Worm (Caenorhabditis elegans) whole organism, L1 larva: ENCODE data around the gene F44E2.7.
A peak's percentile ranks its signal among the peaks of the same experiment; 100 is the strongest.

Source experiments
- C16A3.4 ChIP-seq: fragments of 150-350 bp; optimal IDR thresholded peaks from 2 replicates; lab custom pipeline; 2014; ENCODE audit warnings: missing biosample characterization, missing genetic modification characterization
- F16B12.6 ChIP-seq: fragments of 150-350 bp; optimal IDR thresholded peaks from 2 replicates; lab custom pipeline; 2014; ENCODE audit warnings: missing biosample characterization, missing genetic modification characterization
- Y116A8C.19 ChIP-seq: sonication (generic microtip); optimal IDR thresholded peaks from 2 replicates; lab custom pipeline; 2016; ENCODE audit warnings: missing compliant biosample characterization, missing genetic modification characterization, borderline replicate concordance
- aly-2 ChIP-seq: fragments of 150-350 bp; optimal IDR thresholded peaks from 2 replicates; lab custom pipeline; 2014; ENCODE audit warnings: missing biosample characterization, missing genetic modification characterization
- blmp-1 ChIP-seq: fragments of 150-350 bp; optimal IDR thresholded peaks from 2 replicates; lab custom pipeline; 2014; ENCODE audit warnings: missing biosample characterization, missing genetic modification characterization
- ceh-63 ChIP-seq: fragments of 200-800 bp; sonication (Bioruptor generic); optimal IDR thresholded peaks from 2 replicates; lab custom pipeline; 2018; ENCODE audit warnings: mild to moderate bottlenecking, missing genetic modification characterization, missing compliant biosample characterization
- ceh-8 ChIP-seq: fragments of 200-800 bp; sonication (Bioruptor generic); optimal IDR thresholded peaks from 2 replicates; lab custom pipeline; 2018; ENCODE audit warnings: mild to moderate bottlenecking, missing genetic modification characterization, moderate library complexity, missing compliant biosample characterization
- ceh-90 ChIP-seq: sonication (generic microtip); optimal IDR thresholded peaks from 2 replicates; lab custom pipeline; 2016; ENCODE audit warnings: missing genetic modification characterization, missing compliant biosample characterization
- ces-1 ChIP-seq: fragments of 150-350 bp; optimal IDR thresholded peaks from 2 replicates; lab custom pipeline; 2014; ENCODE audit warnings: missing biosample characterization, missing genetic modification reagents, missing genetic modification characterization
- dpl-1 ChIP-seq, 3 experiments: fragments of 150-350 bp in 2 of 3; sonication (generic microtip) in 1 of 3; optimal IDR thresholded peaks; 2 replicates each; lab custom pipeline; 2014 to 2017; ENCODE audit warnings: missing biosample characterization in 3 of 3, missing genetic modification characterization in 3 of 3, missing genetic modification reagents in 3 of 3
- dsc-1 ChIP-seq: sonication (generic microtip); optimal IDR thresholded peaks from 2 replicates; lab custom pipeline; 2016; ENCODE audit warnings: mild to moderate bottlenecking, missing genetic modification characterization, missing compliant biosample characterization
- efl-1 ChIP-seq, 4 experiments: fragments of 150-350 bp; optimal IDR thresholded peaks in 3 of 4; peaks in 1 of 4; 1 replicate in 1 of 4; 2 replicates in 3 of 4; lab custom pipeline; 2014; ENCODE audit warnings: missing biosample characterization in 2 of 4, missing genetic modification characterization in 2 of 4, missing genetic modification reagents in 2 of 4
- efl-3 ChIP-seq: fragments of 200-800 bp; sonication (Bioruptor generic); optimal IDR thresholded peaks from 2 replicates; lab custom pipeline; 2018; ENCODE audit warnings: mild to moderate bottlenecking, missing genetic modification characterization, missing compliant biosample characterization
- egl-13 ChIP-seq: sonication (generic microtip); optimal IDR thresholded peaks from 2 replicates; lab custom pipeline; 2016; ENCODE audit warnings: missing genotype, missing genetic modification reagents, missing genetic modification characterization, missing compliant biosample characterization
- egl-27 ChIP-seq, 2 experiments: fragments of 150-350 bp in 1 of 2; sonication (generic microtip); optimal IDR thresholded peaks; 3 replicates each; lab custom pipeline; 2017 to 2018; ENCODE audit warnings: missing biosample characterization in 2 of 2, missing genetic modification characterization in 2 of 2, missing genetic modification reagents in 2 of 2
- elt-2 ChIP-seq: sonication (generic microtip); optimal IDR thresholded peaks from 2 replicates; lab custom pipeline; 2016; ENCODE audit warnings: missing genetic modification characterization, mild to moderate bottlenecking, inconsistent platforms, missing compliant biosample characterization, missing genetic modification reagents
- elt-3 ChIP-seq, 6 experiments: fragments of 150-350 bp in 1 of 6; sonication (generic microtip); optimal IDR thresholded peaks; 2 replicates each; lab custom pipeline; 2017 to 2018; ENCODE audit warnings: missing biosample characterization in 6 of 6, missing genetic modification characterization in 6 of 6, inconsistent platforms in 1 of 6
- fos-1 ChIP-seq: fragments of 150-350 bp; optimal IDR thresholded peaks from 2 replicates; lab custom pipeline; 2014; ENCODE audit warnings: missing biosample characterization, missing genetic modification characterization
- grh-1 ChIP-seq: fragments of 200-800 bp; sonication (Bioruptor generic); IDR thresholded peaks from 2 replicates; pipeline ENCODE4 v1.3.6; 2022; ENCODE audit warnings: missing genetic modification reagents, missing genetic modification characterization, missing compliant biosample characterization
- hlh-4 ChIP-seq: sonication (generic microtip); optimal IDR thresholded peaks from 2 replicates; lab custom pipeline; 2016; ENCODE audit warnings: mild to moderate bottlenecking, missing genetic modification characterization, missing compliant biosample characterization
- isw-1 ChIP-seq: fragments of 200-800 bp; sonication (Bioruptor generic); IDR thresholded peaks from 2 replicates; pipeline ENCODE4 v1.3.6; 2022; ENCODE audit warnings: missing genetic modification characterization, missing compliant biosample characterization
- jun-1 ChIP-seq: fragments of 150-350 bp; optimal IDR thresholded peaks from 2 replicates; lab custom pipeline; 2014; ENCODE audit warnings: missing biosample characterization, missing genetic modification reagents, missing genetic modification characterization
- lin-13 ChIP-seq: fragments of 150-350 bp; optimal IDR thresholded peaks from 2 replicates; lab custom pipeline; 2014; ENCODE audit warnings: missing biosample characterization, missing genetic modification reagents, missing genetic modification characterization
- lin-14 ChIP-seq: fragments of 200-800 bp; sonication (Bioruptor generic); optimal IDR thresholded peaks from 2 replicates; lab custom pipeline; 2018; ENCODE audit warnings: mild to moderate bottlenecking, missing genetic modification characterization, moderate library complexity, missing compliant biosample characterization
- lin-15B ChIP-seq: fragments of 150-350 bp; sonication (generic microtip); optimal IDR thresholded peaks from 3 replicates; lab custom pipeline; 2014; ENCODE audit warnings: missing biosample characterization, missing genetic modification characterization
- lir-3 ChIP-seq: sonication (generic microtip); optimal IDR thresholded peaks from 2 replicates; lab custom pipeline; 2016; ENCODE audit warnings: mild to moderate bottlenecking, missing genetic modification characterization, moderate library complexity, missing compliant biosample characterization; ENCODE audit not compliant: poor library complexity
- mab-9 ChIP-seq: fragments of 200-800 bp; sonication (Bioruptor generic); IDR thresholded peaks from 2 replicates; pipeline ENCODE4 v1.3.6; 2022; ENCODE audit warnings: missing genetic modification reagents, missing genetic modification characterization, missing compliant biosample characterization
- mdl-1 ChIP-seq, 2 experiments: fragments of 150-350 bp; optimal IDR thresholded peaks; 2 replicates each; lab custom pipeline; 2014 to 2017; ENCODE audit warnings: missing biosample characterization in 2 of 2, missing genetic modification characterization in 2 of 2, inconsistent platforms in 1 of 2
- mef-2 ChIP-seq: fragments of 150-350 bp; optimal IDR thresholded peaks from 2 replicates; lab custom pipeline; 2014; ENCODE audit warnings: missing biosample characterization, missing genetic modification characterization
- nhr-11 ChIP-seq: fragments of 150-350 bp; optimal IDR thresholded peaks from 2 replicates; lab custom pipeline; 2014; ENCODE audit warnings: missing biosample characterization, missing genetic modification characterization
- nhr-12 ChIP-seq: sonication (generic microtip); optimal IDR thresholded peaks from 2 replicates; lab custom pipeline; 2017; ENCODE audit warnings: missing biosample characterization, missing genetic modification characterization
- nhr-19 ChIP-seq: fragments of 200-800 bp; sonication (Bioruptor generic); conservative IDR thresholded peaks from 2 replicates; pipeline ENCODE4 v1.3.6; 2022; ENCODE audit warnings: missing genetic modification characterization, missing compliant biosample characterization
- nhr-237 ChIP-seq: fragments of 150-350 bp; optimal IDR thresholded peaks from 2 replicates; lab custom pipeline; 2014; ENCODE audit warnings: missing biosample characterization, missing genetic modification characterization
- nhr-47 ChIP-seq: sonication (generic microtip); optimal IDR thresholded peaks from 2 replicates; lab custom pipeline; 2016; ENCODE audit warnings: mild to moderate bottlenecking, missing genetic modification characterization, moderate library complexity, missing compliant biosample characterization
- nhr-71 ChIP-seq: sonication (generic microtip); optimal IDR thresholded peaks from 2 replicates; lab custom pipeline; 2016; ENCODE audit warnings: mild to moderate bottlenecking, missing genetic modification characterization, moderate library complexity, missing compliant biosample characterization
- nhr-76 ChIP-seq: sonication (generic microtip); optimal IDR thresholded peaks from 2 replicates; lab custom pipeline; 2017; ENCODE audit warnings: missing biosample characterization, missing genetic modification characterization
- nhr-84 ChIP-seq: sonication (generic microtip); optimal IDR thresholded peaks from 2 replicates; lab custom pipeline; 2017; ENCODE audit warnings: missing biosample characterization, missing genetic modification characterization
- nhr-85 ChIP-seq: sonication (generic microtip); peaks from one replicate; lab custom pipeline; 2016; ENCODE audit warnings: missing genetic modification characterization, inconsistent platforms, missing compliant biosample characterization
- pax-3 ChIP-seq: fragments of 200-800 bp; sonication (Bioruptor generic); optimal IDR thresholded peaks from 2 replicates; lab custom pipeline; 2018; ENCODE audit warnings: mild to moderate bottlenecking, missing genetic modification characterization, moderate library complexity, missing compliant biosample characterization
- pqm-1 ChIP-seq: sonication (generic microtip); optimal IDR thresholded peaks from 3 replicates; lab custom pipeline; 2017; ENCODE audit warnings: missing biosample characterization, missing genetic modification characterization
- rnt-1 ChIP-seq: sonication (generic microtip); optimal IDR thresholded peaks from 2 replicates; lab custom pipeline; 2016; ENCODE audit warnings: mild to moderate bottlenecking, missing genetic modification characterization, moderate library complexity, missing compliant biosample characterization
- skn-1 ChIP-seq: fragments of 150-350 bp; optimal IDR thresholded peaks from 2 replicates; lab custom pipeline; 2014; ENCODE audit warnings: missing biosample characterization, missing genetic modification characterization
- snu-23 ChIP-seq: sonication (generic microtip); optimal IDR thresholded peaks from 2 replicates; lab custom pipeline; 2016; ENCODE audit warnings: missing genetic modification characterization, missing compliant biosample characterization
- sox-4 ChIP-seq: sonication (generic microtip); optimal IDR thresholded peaks from 2 replicates; lab custom pipeline; 2016; ENCODE audit warnings: missing genetic modification characterization, missing compliant biosample characterization
- swsn-7 ChIP-seq: sonication (generic microtip); optimal IDR thresholded peaks from 2 replicates; lab custom pipeline; 2016; ENCODE audit warnings: missing genetic modification characterization, missing compliant biosample characterization
- unc-62 ChIP-seq: fragments of 150-350 bp; optimal IDR thresholded peaks from 2 replicates; lab custom pipeline; 2014; ENCODE audit warnings: missing biosample characterization, missing genetic modification reagents, missing genetic modification characterization
- vab-15 ChIP-seq: sonication (generic microtip); optimal IDR thresholded peaks from 2 replicates; lab custom pipeline; 2017; ENCODE audit warnings: missing genotype, mild to moderate bottlenecking, missing genetic modification characterization, missing compliant biosample characterization
- xbp-1 ChIP-seq: sonication (generic microtip); optimal IDR thresholded peaks from 2 replicates; lab custom pipeline; 2016; ENCODE audit warnings: missing genetic modification characterization, missing compliant biosample characterization
- ztf-11 ChIP-seq, 2 experiments: sonication (generic microtip); optimal IDR thresholded peaks; 2 replicates each; lab custom pipeline; 2016 to 2017; ENCODE audit warnings: missing genetic modification characterization in 2 of 2, missing biosample characterization in 1 of 2, missing compliant biosample characterization in 1 of 2
- ztf-4 ChIP-seq: fragments of 150-350 bp; optimal IDR thresholded peaks from 2 replicates; lab custom pipeline; 2014; ENCODE audit warnings: missing biosample characterization, missing genetic modification characterization

F44E2.7 gene

DNA sequence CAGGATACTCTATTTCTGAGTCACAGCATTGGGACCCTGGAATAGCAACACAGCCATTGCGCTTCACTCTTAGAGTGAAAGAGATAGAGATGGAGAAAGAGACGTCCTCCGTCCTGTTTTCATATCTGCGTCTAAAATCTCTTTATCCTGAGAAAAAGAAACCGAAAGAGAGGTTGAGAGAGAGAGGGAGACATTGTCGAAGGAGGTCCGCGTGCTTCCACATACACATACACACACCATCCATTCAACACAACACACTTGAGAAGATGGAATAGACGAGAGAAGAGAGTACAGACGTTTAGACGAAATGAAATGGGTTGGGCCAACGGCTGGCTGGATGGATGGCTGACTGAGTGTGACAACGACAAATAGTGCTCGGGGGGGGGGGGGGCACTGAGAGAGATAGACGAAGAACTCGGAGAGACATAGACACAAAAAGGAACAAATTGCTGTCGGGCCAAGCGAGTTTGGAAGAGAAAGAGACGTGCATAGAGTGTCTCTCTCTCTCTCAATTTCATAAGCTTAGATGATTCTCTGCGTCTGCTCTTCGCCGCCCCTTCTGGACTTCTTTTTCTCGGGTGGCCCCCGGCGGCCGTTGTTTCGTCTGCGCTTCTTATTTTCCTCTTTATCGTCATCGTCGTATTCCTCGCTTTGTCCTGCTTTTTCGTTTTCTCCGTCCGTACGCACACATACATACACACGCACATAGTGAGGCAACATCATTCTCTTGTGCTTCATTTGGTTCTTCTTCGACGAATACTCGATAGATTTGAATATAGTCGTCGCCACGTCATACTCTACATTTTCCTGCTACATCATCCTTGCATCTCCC lies 48.1 kb downstream of the F44E2.7 start, which contains the start of gene F54F2.6 (continued):
- no peak for TF ChIP-seq efl-3 (GFP tag; lab: Kevin White, UChicago)
- peak; percentile 73 for TF ChIP-seq C16A3.4 (tag; lab: Kevin White, UChicago)
- TF ChIP-seq ceh-90 (tag; lab: Kevin White, UChicago): peak; percentile 17
- TF ChIP-seq lin-14 (GFP tag; lab: Kevin White, UChicago): peak; percentile 100
- peak; percentile 80 for TF ChIP-seq jun-1 (tag; lab: Kevin White, UChicago)
- peak; percentile 84 for TF ChIP-seq mef-2 (tag; lab: Kevin White, UChicago)
- peak; percentile 67 for TF ChIP-seq ceh-8 (GFP tag; lab: Kevin White, UChicago)
- TF ChIP-seq dpl-1 (GFP tag; optimal IDR thresholded peaks at IDR 0.05; lab: Kevin White, UChicago): peak; percentile 26 to 60 (median 51)
- TF ChIP-seq lin-15B: no peak
- peak; percentile 90 for TF ChIP-seq snu-23 (GFP tag; lab: Kevin White, UChicago)
- TF ChIP-seq vab-15 (tag; lab: Kevin White, UChicago): peak; percentile 92
- peak; percentile 97 for TF ChIP-seq nhr-85 (tag; lab: Kevin White, UChicago)
- TF ChIP-seq lir-3 (tag; lab: Kevin White, UChicago): peak; percentile 60
- peak; percentile 64 to 94 for TF ChIP-seq mdl-1 (tag; optimal IDR thresholded peaks at IDR 0.05; lab: Kevin White, UChicago)
- TF ChIP-seq nhr-11 (tag; lab: Kevin White, UChicago): peak; percentile 86
- peak; percentile 73 to 79 for TF ChIP-seq efl-1 (optimal IDR thresholded peaks at IDR 0.05; lab: Kevin White, UChicago)
- peak; percentile 22 to 95 for TF ChIP-seq efl-1 (GFP tag; optimal IDR thresholded peaks at IDR 0.05 in 1 of 2; lab: Kevin White, UChicago)
- peak; percentile 8 for TF ChIP-seq F16B12.6
- no peak for TF ChIP-seq ceh-63
- no peak for TF ChIP-seq pqm-1 (tag; lab: Kevin White, UChicago)
- no peak for TF ChIP-seq ces-1 (GFP tag; lab: Kevin White, UChicago)
- TF ChIP-seq Y116A8C.19: no peak
- peak in 1 of 6 experiments; percentile 23 for TF ChIP-seq elt-3 (tag; optimal IDR thresholded peaks at IDR 0.05; lab: Kevin White, UChicago)
- TF ChIP-seq fos-1 (tag; lab: Kevin White, UChicago): peak; percentile 92
- TF ChIP-seq swsn-7 (tag; lab: Kevin White, UChicago): peak; percentile 94
- TF ChIP-seq aly-2 (tag; lab: Kevin White, UChicago): peak; percentile 74
- TF ChIP-seq xbp-1: peak; percentile 83
- TF ChIP-seq nhr-76 (tag; lab: Kevin White, UChicago): peak; percentile 32
- no peak for TF ChIP-seq nhr-12 (tag; lab: Kevin White, UChicago)
- TF ChIP-seq hlh-4: no peak
- peak in 1 of 2 experiments; percentile 61 for TF ChIP-seq ztf-11 (tag; optimal IDR thresholded peaks at IDR 0.05; lab: Kevin White, UChicago)
- TF ChIP-seq isw-1 (GFP tag; lab: Robert Waterston, UW): peak; percentile 73
- peak; percentile 90 for TF ChIP-seq nhr-19 (GFP tag; lab: Robert Waterston, UW)
- TF ChIP-seq nhr-237 (tag; lab: Kevin White, UChicago): no peak
- TF ChIP-seq grh-1 (GFP tag; lab: Robert Waterston, UW): peak; percentile 55; the same call in 1 of the 2 replicates
- peak; percentile 69 for TF ChIP-seq unc-62
- no peak for TF ChIP-seq skn-1 (tag; lab: Kevin White, UChicago)
- TF ChIP-seq sox-4 (tag; lab: Kevin White, UChicago): peak; percentile 59
- TF ChIP-seq mab-9 (GFP tag; lab: Robert Waterston, UW): peak; percentile 76
- peak; percentile 98 for TF ChIP-seq nhr-71 (tag; lab: Kevin White, UChicago)
- TF ChIP-seq nhr-84: no peak
- peak; percentile 90 for TF ChIP-seq lin-13 (GFP tag; lab: Kevin White, UChicago)
- TF ChIP-seq dsc-1: peak; percentile 89
- peak; percentile 89 for TF ChIP-seq ztf-4 (tag; lab: Kevin White, UChicago)
- peak; percentile 85 to 94 for TF ChIP-seq egl-27 (tag; optimal IDR thresholded peaks at IDR 0.05; lab: Kevin White, UChicago)
- TF ChIP-seq blmp-1: peak; percentile 84
- TF ChIP-seq elt-2 (tag; lab: Kevin White, UChicago): peak; percentile 71
- TF ChIP-seq nhr-47: peak; percentile 94
- peak; percentile 93 for TF ChIP-seq egl-13 (tag; lab: Kevin White, UChicago)
- peak; percentile 86 for TF ChIP-seq rnt-1 (tag; lab: Kevin White, UChicago)
- TF ChIP-seq pax-3: peak; percentile 86
